Fruit fly (Drosophila melanogaster): ENCODE data around the gene CG42724.

CG42724 gene

dm6 chr3R:6400710-6401521, 32.8 kb upstream of the CG42724 start (continued):
- TF ChIP-seq slou (GFP tag; optimal IDR thresholded peaks at IDR 0.05) (no peak), vvl (GFP tag; IDR thresholded peaks at IDR 0.05) (peak; percentile 46; the same call in 1 of the 2 replicates), CG30403 (GFP tag; optimal IDR thresholded peaks at IDR 0.05) (no peak), B-H2 (GFP tag; optimal IDR thresholded peaks at IDR 0.05) (peak; percentile 4), sd (tag; optimal IDR thresholded peaks at IDR 0.05) (peak; percentile 79), ATbp (GFP tag; optimal IDR thresholded peaks at IDR 0.05) (peak; percentile 67), CG2712 (tag; optimal IDR thresholded peaks at IDR 0.05) (no peak), Lim3 (GFP tag; IDR thresholded peaks at IDR 0.05) (no peak), tio (GFP tag; optimal IDR thresholded peaks at IDR 0.05) (no peak), Atf6 (GFP tag; IDR thresholded peaks at IDR 0.05) (0 out of 2 replicates have a peak, but pooled peaks have one; percentile 11), Gug (GFP tag; IDR thresholded peaks at IDR 0.05) (no peak), usp (GFP tag; optimal IDR thresholded peaks at IDR 0.05) (no peak), Sox102F (GFP tag; optimal IDR thresholded peaks at IDR 0.05) (peak; percentile 12), rib (GFP tag; IDR thresholded peaks at IDR 0.05) (no peak), unc-4 (GFP tag; IDR thresholded peaks at IDR 0.05; ENCODE audit: partially characterized antibody) (no peak), chinmo (GFP tag; IDR thresholded peaks at IDR 0.05; ENCODE audit: partially characterized antibody) (peak; percentile 76; the same call in 1 of the 4 replicates), CG10543 (GFP tag; optimal IDR thresholded peaks at IDR 0.05) (peak; percentile 34), Gsc (GFP tag; IDR thresholded peaks at IDR 0.05) (no peak), slbo (GFP tag; IDR thresholded peaks at IDR 0.05) (no peak), CG10431 (GFP tag; optimal IDR thresholded peaks at IDR 0.05) (no peak), trh (GFP tag; optimal IDR thresholded peaks at IDR 0.05) (no peak), CG12299 (tag; optimal IDR thresholded peaks at IDR 0.05) (no peak), CG13296 (GFP tag; optimal IDR thresholded peaks at IDR 0.05) (peak; percentile 43), Sry-δ (GFP tag; optimal IDR thresholded peaks at IDR 0.05) (no peak), Med (GFP tag) (peak; percentile 74)

DNA sequence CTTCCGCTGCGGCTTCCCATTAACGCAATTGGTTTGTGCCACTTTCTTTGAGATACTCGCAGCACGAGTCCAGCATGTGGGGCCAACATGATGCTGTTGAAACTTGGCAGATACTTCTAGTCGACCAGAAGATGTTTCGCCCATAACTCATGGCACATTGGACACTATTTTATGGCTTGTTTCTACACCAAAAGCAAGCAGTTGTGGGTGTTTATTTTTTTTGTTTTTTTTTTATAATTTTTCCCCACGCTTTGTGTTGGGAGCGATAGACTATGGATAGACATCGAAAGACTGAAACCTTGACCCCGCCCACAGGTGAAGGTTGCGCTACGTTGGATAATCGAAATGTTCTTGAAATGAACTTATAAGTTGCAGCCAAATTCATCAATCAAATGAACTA, 31.7 kb upstream of the CG42724 start:
- no peak for TF ChIP-seq CG10147 (GFP tag; optimal IDR thresholded peaks at IDR 0.05)
- TF ChIP-seq CG7963 (GFP tag; IDR thresholded peaks at IDR 0.05; ENCODE audit: partially characterized antibody), result no peak
- TF ChIP-seq Deaf1 (tag; optimal IDR thresholded peaks at IDR 0.05), result no peak
- TF ChIP-seq CG2199 (GFP tag; IDR thresholded peaks at IDR 0.05), result 0 out of 3 replicates have a peak, but pooled peaks have one; percentile 1
- no peak for TF ChIP-seq CG9727 (GFP tag; optimal IDR thresholded peaks at IDR 0.05)
- no peak for TF ChIP-seq esg (GFP tag; conservative IDR thresholded peaks at IDR 0.05)
- no peak for TF ChIP-seq sc (optimal IDR thresholded peaks at IDR 0.05)
- TF ChIP-seq sc (GFP tag; optimal IDR thresholded peaks at IDR 0.05), result no peak
- TF ChIP-seq unpg (GFP tag; optimal IDR thresholded peaks at IDR 0.05), result no peak
- peak; percentile 13 for TF ChIP-seq ftz-f1 (GFP tag; optimal IDR thresholded peaks at IDR 0.05)
- no peak for TF ChIP-seq Xrp1 (GFP tag; IDR thresholded peaks at IDR 0.05)
- no peak for TF ChIP-seq CG6791 (GFP tag; IDR thresholded peaks at IDR 0.05; ENCODE audit: partially characterized antibody)
- TF ChIP-seq Nf-YB (GFP tag; optimal IDR thresholded peaks at IDR 0.05), result no peak
- no peak for TF ChIP-seq fu2 (GFP tag; optimal IDR thresholded peaks at IDR 0.05)
- TF ChIP-seq sens-2 (GFP tag; IDR thresholded peaks at IDR 0.05), result no peak
- no peak for TF ChIP-seq wdn (GFP tag; IDR thresholded peaks at IDR 0.05)
- TF ChIP-seq Pdp1 (GFP tag; optimal IDR thresholded peaks at IDR 0.05), result peak in 1 of 2 experiments; percentile 38
- TF ChIP-seq NK7.1 (GFP tag; optimal IDR thresholded peaks at IDR 0.05), result no peak
- TF ChIP-seq twi (tag; optimal IDR thresholded peaks at IDR 0.05), result peak; percentile 73
- TF ChIP-seq emc (GFP tag; optimal IDR thresholded peaks at IDR 0.05), result no peak
- no peak for TF ChIP-seq luna (GFP tag; optimal IDR thresholded peaks at IDR 0.05)
- no peak for TF ChIP-seq Bteb2 (GFP tag; optimal IDR thresholded peaks at IDR 0.05)
- TF ChIP-seq CG14050 (GFP tag; IDR thresholded peaks at IDR 0.05), result no peak
- TF ChIP-seq CG4617 (GFP tag; optimal IDR thresholded peaks at IDR 0.05; ENCODE audit: borderline replicate concordance), result no peak
- no peak for TF ChIP-seq HLH4C (GFP tag; IDR thresholded peaks at IDR 0.05; ENCODE audit: partially characterized antibody)
